Worm (Caenorhabditis elegans): Measurements from ENCODE around the gene T15B12.1.

ce11 chrIII:5340530-5340929 lies 52.6 kb downstream of the T15B12.1 start:
- no peak for TF ChIP-seq unc-130 (tag; optimal IDR thresholded peaks at IDR 0.05)
- no peak for TF ChIP-seq nhr-76 (tag; optimal IDR thresholded peaks at IDR 0.05)
- no peak for TF ChIP-seq fkh-10 (GFP tag; optimal IDR thresholded peaks at IDR 0.05)
- no peak for TF ChIP-seq unc-62 (GFP tag; optimal IDR thresholded peaks at IDR 0.05)
- no peak for TF ChIP-seq lir-3 (tag; optimal IDR thresholded peaks at IDR 0.05; ENCODE audit: poor library complexity)
- no peak for TF ChIP-seq lsy-2 (tag; optimal IDR thresholded peaks at IDR 0.05)
- no peak for TF ChIP-seq lin-15B (tag; optimal IDR thresholded peaks at IDR 0.05)
- TF ChIP-seq ama-1 (optimal IDR thresholded peaks at IDR 0.05) = no peak
- TF ChIP-seq ces-1 (GFP tag; optimal IDR thresholded peaks at IDR 0.05) = no peak
- no peak for TF ChIP-seq nhr-20 (tag; optimal IDR thresholded peaks at IDR 0.05)
- no peak for TF ChIP-seq ztf-4 (tag; optimal IDR thresholded peaks at IDR 0.05)
- TF ChIP-seq tbx-2 (tag; optimal IDR thresholded peaks at IDR 0.05) = no peak
- TF ChIP-seq unc-30 (tag; optimal IDR thresholded peaks at IDR 0.05) = no peak
